Fruit fly (Drosophila melanogaster) whole organism, embryonic: Measurements from ENCODE around the gene CG13059.

ENCODE experiments used
- Blimp-1 ChIP-seq: fragments of 200-800 bp; sonication (Bioruptor generic); optimal IDR thresholded peaks from 3 replicates; lab custom pipeline; 2018; ENCODE audit warnings: missing biosample characterization, missing genetic modification characterization, mild to moderate bottlenecking, moderate library complexity, missing genetic modification reagents
- BtbVII ChIP-seq: fragments of 200-800 bp; sonication (Bioruptor generic); optimal IDR thresholded peaks from 3 replicates; lab custom pipeline; 2017; ENCODE audit warnings: missing biosample characterization, mild to moderate bottlenecking, missing genetic modification characterization
- CG10565 ChIP-seq: fragments of 200-800 bp; sonication (Bioruptor generic); optimal IDR thresholded peaks from 3 replicates; lab custom pipeline; 2016; ENCODE audit warnings: missing biosample characterization, mild to moderate bottlenecking, missing genetic modification characterization
- CG10959 ChIP-seq: fragments of 200-800 bp; sonication (Bioruptor generic); IDR thresholded peaks from 2 replicates; pipeline ENCODE4 v1.3.6; 2022; ENCODE audit warnings: missing biosample characterization, missing genetic modification characterization
- CG10979 ChIP-seq: fragments of 200-800 bp; sonication (Bioruptor generic); optimal IDR thresholded peaks from 2 replicates; lab custom pipeline; 2018; ENCODE audit warnings: missing biosample characterization, mild to moderate bottlenecking, missing genetic modification characterization, moderate library complexity
- CG11504 ChIP-seq: fragments of 200-800 bp; sonication (Bioruptor generic); optimal IDR thresholded peaks from 3 replicates; lab custom pipeline; 2019; ENCODE audit warnings: missing biosample characterization, mild to moderate bottlenecking, missing genetic modification characterization, moderate library complexity
- CG12391 ChIP-seq: fragments of 200-800 bp; sonication (Bioruptor generic); optimal IDR thresholded peaks from 3 replicates; lab custom pipeline; 2018; ENCODE audit warnings: missing biosample characterization, mild to moderate bottlenecking, missing genetic modification characterization, moderate library complexity
- CG13424 ChIP-seq: fragments of 200-800 bp; sonication (Bioruptor generic); optimal IDR thresholded peaks from 2 replicates; lab custom pipeline; 2019; ENCODE audit warnings: missing biosample characterization, mild to moderate bottlenecking, missing genetic modification characterization, moderate library complexity
- CG14667 ChIP-seq: fragments of 200-800 bp; sonication (Bioruptor generic); IDR thresholded peaks from 2 replicates; pipeline ENCODE4 v1.3.6; 2022; ENCODE audit warnings: missing biosample characterization, missing genetic modification characterization
- CG15073 ChIP-seq: fragments of 200-800 bp; sonication (Bioruptor generic); optimal IDR thresholded peaks from 2 replicates; lab custom pipeline; 2016; ENCODE audit warnings: missing biosample characterization, missing genetic modification characterization
- CG17568 ChIP-seq: fragments of 200-800 bp; sonication (Bioruptor generic); optimal IDR thresholded peaks from 2 replicates; lab custom pipeline; 2018; ENCODE audit warnings: missing biosample characterization, mild to moderate bottlenecking, missing genetic modification characterization, moderate library complexity
- CG17912 ChIP-seq: fragments of 200-800 bp; sonication (Bioruptor generic); optimal IDR thresholded peaks from 2 replicates; lab custom pipeline; 2018; ENCODE audit warnings: missing biosample characterization, mild to moderate bottlenecking, missing genetic modification characterization
- CG1832 ChIP-seq: fragments of 200-800 bp; sonication (Bioruptor generic); optimal IDR thresholded peaks from 2 replicates; lab custom pipeline; 2017; ENCODE audit warnings: missing biosample characterization, mild to moderate bottlenecking, missing genetic modification characterization, inconsistent platforms
- CG2678 ChIP-seq: fragments of 200-800 bp; sonication (Bioruptor generic); optimal IDR thresholded peaks from 3 replicates; lab custom pipeline; 2019; ENCODE audit warnings: missing biosample characterization, mild to moderate bottlenecking, missing genetic modification characterization, moderate library complexity
- CG31224 ChIP-seq: fragments of 200-800 bp; sonication (Bioruptor generic); IDR thresholded peaks from 2 replicates; pipeline ENCODE4 v1.3.6; 2022; ENCODE audit warnings: missing biosample characterization, missing genetic modification characterization
- CG31441 ChIP-seq: fragments of 200-800 bp; sonication (Bioruptor generic); IDR thresholded peaks from 2 replicates; pipeline ENCODE4 v1.3.6; 2022; ENCODE audit warnings: missing biosample characterization, missing genetic modification characterization
- CG34376 ChIP-seq: fragments of 200-800 bp; sonication (Bioruptor generic); optimal IDR thresholded peaks from 2 replicates; lab custom pipeline; 2018; ENCODE audit warnings: missing biosample characterization, mild to moderate bottlenecking, missing genetic modification characterization
- CG34422 ChIP-seq: fragments of 200-800 bp; sonication (Bioruptor generic); IDR thresholded peaks from 3 replicates; pipeline ENCODE4 v1.3.6; 2022; ENCODE audit warnings: missing biosample characterization, missing genetic modification characterization
- CG4424 ChIP-seq: fragments of 200-800 bp; sonication (Bioruptor generic); optimal IDR thresholded peaks from 3 replicates; lab custom pipeline; 2016; ENCODE audit warnings: missing biosample characterization, missing genetic modification characterization
- CG5245 ChIP-seq: fragments of 200-800 bp; sonication (Bioruptor generic); optimal IDR thresholded peaks from 3 replicates; lab custom pipeline; 2016; ENCODE audit warnings: missing biosample characterization, missing genetic modification characterization
- CG7271 ChIP-seq: fragments of 200-800 bp; sonication (Bioruptor generic); optimal IDR thresholded peaks from 2 replicates; lab custom pipeline; 2018; ENCODE audit warnings: missing biosample characterization, mild to moderate bottlenecking, missing genetic modification characterization, moderate library complexity
- CG8388 ChIP-seq: fragments of 200-800 bp; sonication (Bioruptor generic); optimal IDR thresholded peaks from 2 replicates; lab custom pipeline; 2019; ENCODE audit warnings: missing biosample characterization, mild to moderate bottlenecking, missing genetic modification characterization, moderate library complexity
- CG9932 ChIP-seq: fragments of 200-800 bp; sonication (Bioruptor generic); IDR thresholded peaks from 2 replicates; pipeline ENCODE4 v1.3.6; 2022; ENCODE audit warnings: missing biosample characterization, missing genetic modification characterization
- Dek ChIP-seq: fragments of 200-800 bp; sonication (Bioruptor generic); optimal IDR thresholded peaks from 3 replicates; lab custom pipeline; 2019; ENCODE audit warnings: missing biosample characterization, mild to moderate bottlenecking, missing genetic modification characterization, moderate library complexity
- Drgx ChIP-seq: fragments of 200-800 bp; sonication (Bioruptor generic); IDR thresholded peaks from 2 replicates; pipeline ENCODE4 v1.3.6; 2022; ENCODE audit warnings: missing biosample characterization, missing genetic modification characterization
- Fer1 ChIP-seq: fragments of 200-800 bp; sonication (Bioruptor generic); optimal IDR thresholded peaks from 2 replicates; lab custom pipeline; 2017; ENCODE audit warnings: missing biosample characterization, mild to moderate bottlenecking, missing genetic modification characterization
- Fer2 ChIP-seq: fragments of 200-800 bp; sonication (Bioruptor generic); optimal IDR thresholded peaks from 2 replicates; lab custom pipeline; 2018; ENCODE audit warnings: missing biosample characterization, mild to moderate bottlenecking, missing genetic modification characterization, moderate library complexity
- H15 ChIP-seq: fragments of 200-800 bp; sonication (Bioruptor generic); IDR thresholded peaks from 3 replicates; pipeline ENCODE4 v1.3.6; 2022; ENCODE audit warnings: missing biosample characterization, missing genetic modification characterization
- Hr78 ChIP-seq, 2 experiments: fragments of 200-800 bp in 1 of 2; fragments of >200 bp in 1 of 2; sonication (Bioruptor generic) in 1 of 2; optimal IDR thresholded peaks; 2 replicates each; lab custom pipeline; 2017 to 2019; ENCODE audit warnings: missing biosample characterization in 2 of 2, missing genetic modification characterization in 2 of 2, mild to moderate bottlenecking in 1 of 2, moderate library complexity in 1 of 2
- MBD-R2 ChIP-seq: fragments of 200-800 bp; sonication (Bioruptor generic); IDR thresholded peaks from 2 replicates; pipeline ENCODE4 v1.3.6; 2022; ENCODE audit warnings: missing biosample characterization, missing genetic modification characterization
- MTF-1 ChIP-seq: fragments of 200-800 bp; sonication (Bioruptor generic); optimal IDR thresholded peaks from 2 replicates; lab custom pipeline; 2018; ENCODE audit warnings: missing biosample characterization, mild to moderate bottlenecking, missing genetic modification characterization, borderline replicate concordance
- Med ChIP-seq: fragments of 200-800 bp; sonication (Bioruptor generic); peaks from one replicate; lab custom pipeline; 2016; ENCODE audit warnings: missing biosample characterization, missing genetic modification characterization, mild to moderate bottlenecking, inconsistent platforms, moderate library complexity
- NC2β ChIP-seq: fragments of 200-800 bp; sonication (Bioruptor generic); optimal IDR thresholded peaks from 2 replicates; lab custom pipeline; 2016; ENCODE audit warnings: missing biosample characterization, missing genetic modification characterization
- Ravus ChIP-seq: fragments of 200-800 bp; sonication (Bioruptor generic); IDR thresholded peaks from 2 replicates; pipeline ENCODE4 v1.3.6; 2022; ENCODE audit warnings: missing biosample characterization, missing genetic modification characterization
- Sox100B ChIP-seq: fragments of 200-800 bp; sonication (Bioruptor generic); optimal IDR thresholded peaks from 3 replicates; lab custom pipeline; 2018; ENCODE audit warnings: missing biosample characterization, mild to moderate bottlenecking, missing genetic modification characterization
- Stat92E ChIP-seq, 3 experiments: fragments of >200 bp in 2 of 3; fragments of 200-800 bp in 1 of 3; sonication (Bioruptor generic) in 1 of 3; optimal IDR thresholded peaks; 2 replicates each; lab custom pipeline; 2017 to 2019; ENCODE audit warnings: missing biosample characterization in 3 of 3, missing genetic modification characterization in 3 of 3, mild to moderate bottlenecking in 1 of 3, moderate library complexity in 1 of 3
- bab2 ChIP-seq: fragments of 200-800 bp; sonication (Bioruptor generic); optimal IDR thresholded peaks from 2 replicates; lab custom pipeline; 2016; ENCODE audit warnings: missing biosample characterization, missing genetic modification characterization
- br ChIP-seq: fragments of >200 bp; optimal IDR thresholded peaks from 2 replicates; lab custom pipeline; 2017
- croc ChIP-seq: fragments of 200-800 bp; sonication (Bioruptor generic); conservative IDR thresholded peaks from 3 replicates; pipeline ENCODE4 v1.3.6; 2022; ENCODE audit warnings: missing biosample characterization, missing genetic modification characterization
- dpn ChIP-seq, 2 experiments: fragments of 200-800 bp; sonication (Bioruptor generic); optimal IDR thresholded peaks; 3 replicates each; lab custom pipeline; 2016; ENCODE audit warnings: missing biosample characterization in 2 of 2, missing genetic modification characterization in 2 of 2
- ems ChIP-seq: fragments of 200-800 bp; sonication (Bioruptor generic); optimal IDR thresholded peaks from 3 replicates; lab custom pipeline; 2016; ENCODE audit warnings: missing biosample characterization, missing genetic modification characterization
- fd96Cb ChIP-seq: fragments of 200-800 bp; sonication (Bioruptor generic); optimal IDR thresholded peaks from 2 replicates; lab custom pipeline; 2018; ENCODE audit warnings: missing biosample characterization, mild to moderate bottlenecking, missing genetic modification characterization, moderate library complexity
- klu ChIP-seq: fragments of 200-800 bp; sonication (Bioruptor generic); IDR thresholded peaks from 2 replicates; pipeline ENCODE4 v1.3.6; 2022; ENCODE audit warnings: missing biosample characterization, missing genetic modification characterization
- lbe ChIP-seq: fragments of 200-800 bp; sonication (Bioruptor generic); optimal IDR thresholded peaks from 2 replicates; lab custom pipeline; 2016; ENCODE audit warnings: missing biosample characterization, mild to moderate bottlenecking, missing genetic modification characterization
- nom ChIP-seq: fragments of 200-800 bp; sonication (Bioruptor generic); optimal IDR thresholded peaks from 2 replicates; lab custom pipeline; 2017; ENCODE audit warnings: missing biosample characterization, missing genetic modification characterization, mild to moderate bottlenecking, moderate library complexity, missing genetic modification reagents
- onecut ChIP-seq: fragments of 200-800 bp; sonication (Bioruptor generic); IDR thresholded peaks from 2 replicates; pipeline ENCODE4 v1.3.6; 2022; ENCODE audit warnings: missing biosample characterization, missing genetic modification characterization
- otp ChIP-seq: fragments of 200-800 bp; sonication (Bioruptor generic); IDR thresholded peaks from 3 replicates; pipeline ENCODE4, ENCODE4 v1.3.6; 2022; ENCODE audit warnings: missing biosample characterization, missing genetic modification characterization
- row ChIP-seq: fragments of 200-800 bp; sonication (Bioruptor generic); IDR thresholded peaks from 3 replicates; pipeline ENCODE4 v1.3.6; 2022; ENCODE audit warnings: missing biosample characterization, missing genetic modification characterization
- sens ChIP-seq: fragments of 200-800 bp; sonication (Bioruptor generic); peaks from one replicate; lab custom pipeline; 2016; ENCODE audit warnings: missing biosample characterization, missing genetic modification characterization
- sim ChIP-seq: fragments of 200-800 bp; sonication (Bioruptor generic); IDR thresholded peaks from 2 replicates; pipeline ENCODE4 v1.3.6; 2022; ENCODE audit warnings: missing biosample characterization, missing genetic modification characterization
- tx ChIP-seq: fragments of 200-800 bp; sonication (Bioruptor generic); optimal IDR thresholded peaks from 2 replicates; lab custom pipeline; 2016; ENCODE audit warnings: missing biosample characterization, missing genetic modification characterization
- wdn ChIP-seq: fragments of 200-800 bp; sonication (Bioruptor generic); IDR thresholded peaks from 2 replicates; pipeline ENCODE4 v1.3.6; 2022; ENCODE audit warnings: missing biosample characterization, missing genetic modification characterization

Gene CG13059

DNA sequence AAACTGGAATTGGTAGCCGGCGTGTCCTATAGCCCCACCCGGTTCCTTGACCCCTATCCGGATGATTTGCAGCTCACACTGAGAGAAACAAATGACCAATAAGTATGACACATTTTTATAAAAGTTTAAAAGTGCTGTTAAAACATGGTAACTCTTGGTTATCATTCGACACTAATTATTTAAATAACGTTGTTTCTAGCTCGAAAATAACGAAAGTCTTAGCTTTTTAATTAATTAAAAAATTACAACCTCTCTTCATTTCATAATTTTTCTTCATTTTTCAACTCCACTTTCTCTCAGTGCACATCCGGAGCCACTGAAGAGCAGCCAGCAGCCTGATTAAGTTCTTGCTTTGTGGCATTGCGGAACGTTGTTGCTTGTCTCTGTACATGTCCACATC is 40.7 kb downstream of the CG13059 start (continued):
- TF ChIP-seq CG10565 (GFP tag; lab: Kevin White, UChicago), result no peak
- no peak for TF ChIP-seq Fer2
- TF ChIP-seq Sox100B, result peak; percentile 6
- no peak for TF ChIP-seq row (GFP tag; lab: Robert Waterston, UW)
- no peak for TF ChIP-seq CG2678 (tag; lab: Kevin White, UChicago)
- no peak for TF ChIP-seq MTF-1 (GFP tag; lab: Kevin White, UChicago)
- no peak for TF ChIP-seq dpn (GFP tag; optimal IDR thresholded peaks at IDR 0.05; lab: Kevin White, UChicago)
- no peak for TF ChIP-seq CG11504
- TF ChIP-seq CG7271 (tag; lab: Kevin White, UChicago), result no peak
- TF ChIP-seq Med (GFP tag; lab: Kevin White, UChicago), result peak; percentile 44
- no peak for TF ChIP-seq Ravus
- peak; percentile 89 for TF ChIP-seq nom (GFP tag; lab: Kevin White, UChicago)
- TF ChIP-seq CG10959 (GFP tag; lab: Robert Waterston, UW), result no peak
- TF ChIP-seq CG17912 (GFP tag; lab: Kevin White, UChicago), result no peak
- peak; percentile 47 for TF ChIP-seq lbe (GFP tag; lab: Kevin White, UChicago)
- no peak for TF ChIP-seq CG31441 (GFP tag; lab: Robert Waterston, UW)
- TF ChIP-seq NC2β (GFP tag; lab: Kevin White, UChicago), result no peak
- no peak for TF ChIP-seq croc (GFP tag; lab: Robert Waterston, UW)
- TF ChIP-seq Hr78 (GFP tag; optimal IDR thresholded peaks at IDR 0.05; lab: Kevin White, UChicago), result no peak
- TF ChIP-seq onecut (GFP tag; lab: Robert Waterston, UW), result no peak
- no peak for TF ChIP-seq wdn (GFP tag; lab: Robert Waterston, UW)
- TF ChIP-seq CG34376, result no peak
- no peak for TF ChIP-seq CG15073
- peak; percentile 16 for TF ChIP-seq CG10979 (tag; lab: Kevin White, UChicago)
- TF ChIP-seq CG8388, result no peak
- peak; percentile 1 for TF ChIP-seq CG12391 (tag; lab: Kevin White, UChicago)
- no peak for TF ChIP-seq CG34422 (GFP tag; lab: Robert Waterston, UW)
- peak; percentile 30 for TF ChIP-seq Blimp-1
- TF ChIP-seq CG4424 (GFP tag; lab: Kevin White, UChicago), result peak; percentile 9
- TF ChIP-seq Fer1 (GFP tag; lab: Kevin White, UChicago), result no peak
- TF ChIP-seq CG17568, result no peak
- TF ChIP-seq sim (GFP tag; lab: Robert Waterston, UW), result no peak
- TF ChIP-seq BtbVII (GFP tag; lab: Kevin White, UChicago), result no peak
- no peak for TF ChIP-seq CG13424
- TF ChIP-seq bab2 (GFP tag; lab: Kevin White, UChicago), result no peak
- TF ChIP-seq klu, result no peak
- TF ChIP-seq Dek (tag; lab: Kevin White, UChicago), result no peak
- TF ChIP-seq ems (GFP tag; lab: Kevin White, UChicago), result no peak
- TF ChIP-seq CG31224 (GFP tag; lab: Robert Waterston, UW), result no peak
- peak; percentile 63 for TF ChIP-seq Drgx (GFP tag; lab: Robert Waterston, UW)
- no peak for TF ChIP-seq MBD-R2 (GFP tag; lab: Robert Waterston, UW)
- TF ChIP-seq Stat92E (GFP tag; optimal IDR thresholded peaks at IDR 0.05; lab: Kevin White, UChicago), result no peak
- no peak for TF ChIP-seq H15 (GFP tag; lab: Robert Waterston, UW)
- no peak for TF ChIP-seq CG5245 (GFP tag; lab: Kevin White, UChicago)
- TF ChIP-seq sens, result peak; percentile 75
- no peak for TF ChIP-seq tx
- peak; percentile 13 for TF ChIP-seq fd96Cb (tag; lab: Kevin White, UChicago)
- no peak for TF ChIP-seq otp (GFP tag; lab: Robert Waterston, UW)
- no peak for TF ChIP-seq CG14667 (GFP tag; lab: Robert Waterston, UW)
- no peak for TF ChIP-seq br
- TF ChIP-seq CG9932 (GFP tag; lab: Robert Waterston, UW), result no peak
- no peak for TF ChIP-seq CG1832 (GFP tag; lab: Kevin White, UChicago)
